Worm (Caenorhabditis elegans) whole organism, L1 larva: Measurements from ENCODE around the gene srh-287.

Experiments used
- F16B12.6 ChIP-seq: fragments of 150-350 bp; optimal IDR thresholded peaks from 2 replicates; lab custom pipeline; 2014; ENCODE audit warnings: missing biosample characterization, missing genetic modification characterization
- alr-1 ChIP-seq: fragments of 200-800 bp; sonication (Bioruptor generic); optimal IDR thresholded peaks from 2 replicates; lab custom pipeline; 2018; ENCODE audit warnings: borderline replicate concordance, mild to moderate bottlenecking, missing genetic modification characterization, missing compliant biosample characterization
- blmp-1 ChIP-seq: fragments of 150-350 bp; optimal IDR thresholded peaks from 2 replicates; lab custom pipeline; 2014; ENCODE audit warnings: missing biosample characterization, missing genetic modification characterization
- ceh-8 ChIP-seq: fragments of 200-800 bp; sonication (Bioruptor generic); optimal IDR thresholded peaks from 2 replicates; lab custom pipeline; 2018; ENCODE audit warnings: mild to moderate bottlenecking, missing genetic modification characterization, moderate library complexity, missing compliant biosample characterization
- ceh-82 ChIP-seq, 3 experiments: fragments of 150-350 bp in 1 of 3; sonication (generic microtip) in 2 of 3; optimal IDR thresholded peaks; 2 replicates each; lab custom pipeline; 2014 to 2017; ENCODE audit warnings: missing biosample characterization in 3 of 3, missing genetic modification characterization in 3 of 3
- ceh-90 ChIP-seq: sonication (generic microtip); optimal IDR thresholded peaks from 2 replicates; lab custom pipeline; 2016; ENCODE audit warnings: missing genetic modification characterization, missing compliant biosample characterization
- ces-1 ChIP-seq: fragments of 150-350 bp; optimal IDR thresholded peaks from 2 replicates; lab custom pipeline; 2014; ENCODE audit warnings: missing biosample characterization, missing genetic modification reagents, missing genetic modification characterization
- efl-1 ChIP-seq, 4 experiments: fragments of 150-350 bp; optimal IDR thresholded peaks in 3 of 4; peaks in 1 of 4; 1 replicate in 1 of 4; 2 replicates in 3 of 4; lab custom pipeline; 2014; ENCODE audit warnings: missing biosample characterization in 2 of 4, missing genetic modification characterization in 2 of 4, missing genetic modification reagents in 2 of 4
- efl-3 ChIP-seq: fragments of 200-800 bp; sonication (Bioruptor generic); optimal IDR thresholded peaks from 2 replicates; lab custom pipeline; 2018; ENCODE audit warnings: mild to moderate bottlenecking, missing genetic modification characterization, missing compliant biosample characterization
- elt-2 ChIP-seq: sonication (generic microtip); optimal IDR thresholded peaks from 2 replicates; lab custom pipeline; 2016; ENCODE audit warnings: missing genetic modification characterization, mild to moderate bottlenecking, inconsistent platforms, missing compliant biosample characterization, missing genetic modification reagents
- ets-5 ChIP-seq: fragments of 200-800 bp; sonication (Bioruptor generic); IDR thresholded peaks from 2 replicates; pipeline ENCODE4 v1.3.6; 2022; ENCODE audit warnings: missing genetic modification characterization, missing compliant biosample characterization
- fkh-8 ChIP-seq: sonication (generic microtip); optimal IDR thresholded peaks from 2 replicates; lab custom pipeline; 2016; ENCODE audit warnings: mild to moderate bottlenecking, missing genetic modification characterization, missing compliant biosample characterization
- fos-1 ChIP-seq: fragments of 150-350 bp; optimal IDR thresholded peaks from 2 replicates; lab custom pipeline; 2014; ENCODE audit warnings: missing biosample characterization, missing genetic modification characterization
- grh-1 ChIP-seq: fragments of 200-800 bp; sonication (Bioruptor generic); IDR thresholded peaks from 2 replicates; pipeline ENCODE4 v1.3.6; 2022; ENCODE audit warnings: missing genetic modification reagents, missing genetic modification characterization, missing compliant biosample characterization
- hlh-4 ChIP-seq: sonication (generic microtip); optimal IDR thresholded peaks from 2 replicates; lab custom pipeline; 2016; ENCODE audit warnings: mild to moderate bottlenecking, missing genetic modification characterization, missing compliant biosample characterization
- hpl-2 ChIP-seq: fragments of 150-350 bp; optimal IDR thresholded peaks from 2 replicates; lab custom pipeline; 2014; ENCODE audit warnings: missing biosample characterization, missing genetic modification reagents, missing genetic modification characterization
- irx-1 ChIP-seq: sonication (generic microtip); optimal IDR thresholded peaks from 2 replicates; lab custom pipeline; 2016; ENCODE audit warnings: missing genetic modification characterization, missing compliant biosample characterization
- isw-1 ChIP-seq: fragments of 200-800 bp; sonication (Bioruptor generic); IDR thresholded peaks from 2 replicates; pipeline ENCODE4 v1.3.6; 2022; ENCODE audit warnings: missing genetic modification characterization, missing compliant biosample characterization
- jun-1 ChIP-seq: fragments of 150-350 bp; optimal IDR thresholded peaks from 2 replicates; lab custom pipeline; 2014; ENCODE audit warnings: missing biosample characterization, missing genetic modification reagents, missing genetic modification characterization
- lin-13 ChIP-seq: fragments of 150-350 bp; optimal IDR thresholded peaks from 2 replicates; lab custom pipeline; 2014; ENCODE audit warnings: missing biosample characterization, missing genetic modification reagents, missing genetic modification characterization
- lin-35 ChIP-seq, 2 experiments: fragments of 150-350 bp; optimal IDR thresholded peaks; 2 replicates each; lab custom pipeline; 2014; ENCODE audit warnings: missing biosample characterization in 2 of 2, missing genetic modification characterization in 2 of 2, missing genetic modification reagents in 2 of 2
- lin-39 ChIP-seq: fragments of 150-350 bp; optimal IDR thresholded peaks from 2 replicates; lab custom pipeline; 2014; ENCODE audit warnings: missing biosample characterization, missing genetic modification reagents, missing genetic modification characterization
- lir-3 ChIP-seq: sonication (generic microtip); optimal IDR thresholded peaks from 2 replicates; lab custom pipeline; 2016; ENCODE audit warnings: mild to moderate bottlenecking, missing genetic modification characterization, moderate library complexity, missing compliant biosample characterization; ENCODE audit not compliant: poor library complexity
- lsy-2 ChIP-seq, 2 experiments: fragments of 150-350 bp; optimal IDR thresholded peaks; 2 replicates each; lab custom pipeline; 2014; ENCODE audit warnings: missing biosample characterization in 2 of 2, missing genetic modification characterization in 2 of 2
- mab-9 ChIP-seq: fragments of 200-800 bp; sonication (Bioruptor generic); IDR thresholded peaks from 2 replicates; pipeline ENCODE4 v1.3.6; 2022; ENCODE audit warnings: missing genetic modification reagents, missing genetic modification characterization, missing compliant biosample characterization
- mep-1 ChIP-seq: fragments of 150-350 bp; optimal IDR thresholded peaks from 2 replicates; lab custom pipeline; 2014; ENCODE audit warnings: missing biosample characterization, missing genetic modification characterization
- nhr-11 ChIP-seq: fragments of 150-350 bp; optimal IDR thresholded peaks from 2 replicates; lab custom pipeline; 2014; ENCODE audit warnings: missing biosample characterization, missing genetic modification characterization
- nhr-12 ChIP-seq: sonication (generic microtip); optimal IDR thresholded peaks from 2 replicates; lab custom pipeline; 2017; ENCODE audit warnings: missing biosample characterization, missing genetic modification characterization
- nhr-71 ChIP-seq: sonication (generic microtip); optimal IDR thresholded peaks from 2 replicates; lab custom pipeline; 2016; ENCODE audit warnings: mild to moderate bottlenecking, missing genetic modification characterization, moderate library complexity, missing compliant biosample characterization
- nhr-77 ChIP-seq: fragments of 150-350 bp; optimal IDR thresholded peaks from 2 replicates; lab custom pipeline; 2014; ENCODE audit warnings: missing biosample characterization, missing genetic modification characterization
- nhr-84 ChIP-seq: sonication (generic microtip); optimal IDR thresholded peaks from 2 replicates; lab custom pipeline; 2017; ENCODE audit warnings: missing biosample characterization, missing genetic modification characterization
- pag-3 ChIP-seq: sonication (generic microtip); optimal IDR thresholded peaks from 2 replicates; lab custom pipeline; 2017; ENCODE audit warnings: missing genetic modification characterization, mild to moderate bottlenecking, missing compliant biosample characterization, antibody characterized with exemption, borderline replicate concordance; ENCODE audit not compliant: insufficient read depth
- pax-3 ChIP-seq: fragments of 200-800 bp; sonication (Bioruptor generic); optimal IDR thresholded peaks from 2 replicates; lab custom pipeline; 2018; ENCODE audit warnings: mild to moderate bottlenecking, missing genetic modification characterization, moderate library complexity, missing compliant biosample characterization
- rnt-1 ChIP-seq: sonication (generic microtip); optimal IDR thresholded peaks from 2 replicates; lab custom pipeline; 2016; ENCODE audit warnings: mild to moderate bottlenecking, missing genetic modification characterization, moderate library complexity, missing compliant biosample characterization
- skn-1 ChIP-seq: fragments of 150-350 bp; optimal IDR thresholded peaks from 2 replicates; lab custom pipeline; 2014; ENCODE audit warnings: missing biosample characterization, missing genetic modification characterization
- snu-23 ChIP-seq: sonication (generic microtip); optimal IDR thresholded peaks from 2 replicates; lab custom pipeline; 2016; ENCODE audit warnings: missing genetic modification characterization, missing compliant biosample characterization
- sox-4 ChIP-seq: sonication (generic microtip); optimal IDR thresholded peaks from 2 replicates; lab custom pipeline; 2016; ENCODE audit warnings: missing genetic modification characterization, missing compliant biosample characterization
- swsn-7 ChIP-seq: sonication (generic microtip); optimal IDR thresholded peaks from 2 replicates; lab custom pipeline; 2016; ENCODE audit warnings: missing genetic modification characterization, missing compliant biosample characterization
- tlp-1 ChIP-seq: fragments of 150-350 bp; optimal IDR thresholded peaks from 2 replicates; lab custom pipeline; 2014; ENCODE audit warnings: missing biosample characterization, missing genetic modification characterization
- unc-62 ChIP-seq: fragments of 150-350 bp; optimal IDR thresholded peaks from 2 replicates; lab custom pipeline; 2014; ENCODE audit warnings: missing biosample characterization, missing genetic modification reagents, missing genetic modification characterization
- unc-86 ChIP-seq: sonication (generic microtip); optimal IDR thresholded peaks from 2 replicates; lab custom pipeline; 2016; ENCODE audit warnings: missing genetic modification characterization, missing compliant biosample characterization
- unc-98 ChIP-seq: fragments of 200-800 bp; sonication (Bioruptor generic); IDR thresholded peaks from 2 replicates; pipeline ENCODE4 v1.3.6; 2022; ENCODE audit warnings: missing genetic modification characterization, missing compliant biosample characterization
- ztf-11 ChIP-seq, 2 experiments: sonication (generic microtip); optimal IDR thresholded peaks; 2 replicates each; lab custom pipeline; 2016 to 2017; ENCODE audit warnings: missing genetic modification characterization in 2 of 2, missing biosample characterization in 1 of 2, missing compliant biosample characterization in 1 of 2

The srh-287 gene

ce11 chrV:17773108-17773507 is 27.5 kb upstream of the srh-287 start, which contains the start of gene sre-21:
Gene sre-21 (minus strand): TSS chrV:17773208.
- TF ChIP-seq snu-23 (GFP tag; lab: Kevin White, UChicago) = no peak
- no peak for TF ChIP-seq nhr-11 (tag; lab: Kevin White, UChicago)

- TF ChIP-seq pag-3 (no peak), jun-1 (tag; lab: Kevin White, UChicago) (no peak), hpl-2 (no peak), nhr-77 (tag; lab: Kevin White, UChicago) (no peak), elt-2 (no peak), isw-1 (GFP tag; lab: Robert Waterston, UW) (no peak), fos-1 (tag; lab: Kevin White, UChicago) (no peak), irx-1 (no peak)
Observed at ce11 chrV:17777127-17777526, 23.5 kb upstream of the srh-287 start, which contains the start of gene ddo-1. Gene ddo-1 (minus strand): TSS chrV:17777227.

- TF ChIP-seq pax-3 (tag; lab: Kevin White, UChicago) = no peak
- no peak for TF ChIP-seq unc-86
- no peak for TF ChIP-seq pag-3
- TF ChIP-seq nhr-84 (tag; lab: Kevin White, UChicago) = no peak
- no peak for TF ChIP-seq alr-1 (tag; lab: Kevin White, UChicago)
- no peak for TF ChIP-seq ces-1
- no peak for TF ChIP-seq lir-3
- no peak for TF ChIP-seq blmp-1
- no peak for TF ChIP-seq ceh-82 (tag; optimal IDR thresholded peaks at IDR 0.05; lab: Kevin White, UChicago)
- TF ChIP-seq unc-62 = no peak
- TF ChIP-seq unc-98 (GFP tag; lab: Robert Waterston, UW) = no peak
- no peak for TF ChIP-seq lin-13 (GFP tag; lab: Kevin White, UChicago)
Observed at ce11 chrV:17777624-17778023, 23.0 kb upstream of the srh-287 start, which contains the start of gene C47A10.12. Gene C47A10.12 (plus strand): TSS chrV:17777924.

ce11 chrV:17780285-17780684 is 20.4 kb upstream of the srh-287 start:
- TF ChIP-seq swsn-7 (tag; lab: Kevin White, UChicago) = no peak
- TF ChIP-seq F16B12.6 (tag; lab: Kevin White, UChicago) = no peak
- no peak for TF ChIP-seq grh-1 (GFP tag; lab: Robert Waterston, UW)
- peak in 1 of 2 experiments; percentile 25 for TF ChIP-seq lin-35 (GFP tag; optimal IDR thresholded peaks at IDR 0.05; lab: Kevin White, UChicago)
- no peak for TF ChIP-seq skn-1 (tag; lab: Kevin White, UChicago)
- no peak for TF ChIP-seq ceh-90 (tag; lab: Kevin White, UChicago)
- no peak for TF ChIP-seq lin-39 (tag; lab: Kevin White, UChicago)
- TF ChIP-seq efl-1 (optimal IDR thresholded peaks at IDR 0.05; lab: Kevin White, UChicago) = no peak
- TF ChIP-seq efl-1 (GFP tag; optimal IDR thresholded peaks at IDR 0.05 in 1 of 2; lab: Kevin White, UChicago) = peak in 1 of 2 experiments; percentile 11
- peak; percentile 17 for TF ChIP-seq elt-2
- TF ChIP-seq blmp-1 = peak; percentile 40

- TF ChIP-seq sox-4 (tag; lab: Kevin White, UChicago) (no peak), lsy-2 (tag; optimal IDR thresholded peaks at IDR 0.05; lab: Kevin White, UChicago) (no peak), efl-3 (GFP tag; lab: Kevin White, UChicago) (no peak), rnt-1 (no peak), ets-5 (GFP tag; lab: Robert Waterston, UW) (no peak), mep-1 (tag; lab: Kevin White, UChicago) (no peak), fkh-8 (no peak), nhr-12 (tag; lab: Kevin White, UChicago) (no peak), unc-62 (no peak), mab-9 (GFP tag; lab: Robert Waterston, UW) (no peak), fos-1 (tag; lab: Kevin White, UChicago) (no peak), ceh-90 (tag; lab: Kevin White, UChicago) (no peak), hlh-4 (tag; lab: Kevin White, UChicago) (no peak), ceh-8 (GFP tag; lab: Kevin White, UChicago) (no peak), nhr-71 (tag; lab: Kevin White, UChicago) (no peak), tlp-1 (no peak), ztf-11 (tag; optimal IDR thresholded peaks at IDR 0.05; lab: Kevin White, UChicago) (no peak)
Observed at ce11 chrV:17783542-17783941, 17.1 kb upstream of the srh-287 start, which contains the start of gene srab-12. Gene srab-12 (minus strand): TSS chrV:17783642.
